ENCODE assay signal across 3 worm cellular contexts in the genomic region with DNA sequence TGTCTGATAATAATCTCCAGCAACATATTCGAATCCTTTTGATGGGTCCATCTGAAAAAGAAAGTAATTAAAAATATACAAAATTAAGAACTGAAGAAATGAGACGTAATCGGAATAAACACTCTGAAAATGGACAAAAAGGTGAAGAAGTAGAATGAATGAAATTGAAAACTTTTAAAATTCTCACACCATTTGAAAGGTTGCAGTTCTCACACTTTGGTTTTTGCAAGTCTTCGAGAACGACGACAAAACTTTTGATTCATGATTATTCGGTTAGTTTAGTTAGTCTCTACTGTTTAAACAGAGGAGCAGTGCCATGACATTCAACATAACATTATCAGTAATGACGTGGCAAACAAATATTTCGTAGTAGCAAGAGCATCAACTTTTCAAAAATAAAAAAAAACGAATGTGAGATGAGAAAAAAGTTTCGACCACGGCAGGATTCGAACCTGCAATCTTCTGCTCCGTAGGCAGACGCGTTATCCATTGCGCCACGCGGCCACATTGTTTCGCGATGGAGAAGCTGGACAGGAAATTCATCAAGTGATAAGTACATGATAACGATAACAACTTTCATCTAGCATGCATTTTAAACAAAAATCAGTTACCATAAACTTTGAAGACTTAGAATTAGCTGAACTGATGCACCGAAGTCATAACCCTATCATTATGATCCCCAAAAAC.
TF ChIP-seq lines count a peak whose summit lies in the region.

A gene (minus strand): TSS at position 51 of the 687 bp plus-strand sequence.

TF ChIP-seq in whole organism, L1 larva, 84 proteins besides CTCF, POLR2A, EP300 and RAD21 (continued from another document):
- TF ChIP-seq ztf-4 (tag; optimal IDR thresholded peaks at IDR 0.05; lab: Kevin White, UChicago), result no peak
- TF ChIP-seq blmp-1 (tag; optimal IDR thresholded peaks at IDR 0.05; lab: Kevin White, UChicago), result no peak
- no peak for TF ChIP-seq nhr-84 (tag; optimal IDR thresholded peaks at IDR 0.05; lab: Kevin White, UChicago)
- TF ChIP-seq ceh-8 (GFP tag; optimal IDR thresholded peaks at IDR 0.05; lab: Kevin White, UChicago), result no peak
- no peak for TF ChIP-seq ets-5 (GFP tag; IDR thresholded peaks at IDR 0.05; lab: Robert Waterston, UW)

TF ChIP-seq in whole organism, L4 larva, 104 proteins besides CTCF, POLR2A, EP300 and RAD21 (continued from another document and continues in another):
- TF ChIP-seq T26A8.4 (GFP tag; IDR thresholded peaks at IDR 0.05; lab: Robert Waterston, UW), result peak; percentile 46; the same call in 1 of the 2 replicates
- TF ChIP-seq lin-15B (tag; optimal IDR thresholded peaks at IDR 0.05; lab: Kevin White, UChicago), result no peak
- 0 out of 2 replicates have a peak, but pooled peaks have one; percentile 45 for TF ChIP-seq F44E2.7 (GFP tag; IDR thresholded peaks at IDR 0.05; lab: Robert Waterston, UW)
- peak; percentile 23 for TF ChIP-seq Y5F2A.4 (GFP tag; optimal IDR thresholded peaks at IDR 0.05; lab: Kevin White, UChicago)
- TF ChIP-seq ama-1 (optimal IDR thresholded peaks at IDR 0.05; lab: Kevin White, UChicago), result no peak
- no peak for TF ChIP-seq mxl-2 (GFP tag; conservative IDR thresholded peaks at IDR 0.05; lab: Robert Waterston, UW)
- no peak for TF ChIP-seq ztf-7 (tag; optimal IDR thresholded peaks at IDR 0.05; lab: Kevin White, UChicago)
- no peak for TF ChIP-seq nhr-11 (tag; optimal IDR thresholded peaks at IDR 0.05; lab: Kevin White, UChicago)
- TF ChIP-seq mxl-3 (GFP tag; optimal IDR thresholded peaks at IDR 0.05; lab: Kevin White, UChicago), result no peak
- no peak for TF ChIP-seq aly-2 (tag; optimal IDR thresholded peaks at IDR 0.05; lab: Kevin White, UChicago)
- peak; percentile 62; the same call in 1 of the 2 replicates for TF ChIP-seq pha-4 (GFP tag; IDR thresholded peaks at IDR 0.05; lab: Robert Waterston, UW)
- TF ChIP-seq pha-4 (tag; optimal IDR thresholded peaks at IDR 0.05; lab: Kevin White, UChicago), result no peak
- TF ChIP-seq ctbp-1 (GFP tag; IDR thresholded peaks at IDR 0.05; lab: Robert Waterston, UW), result peak; percentile 43; the same call in 1 of the 2 replicates
- no peak for TF ChIP-seq zip-2 (tag; optimal IDR thresholded peaks at IDR 0.05; lab: Kevin White, UChicago)
- 0 out of 2 replicates have a peak, but pooled peaks have one; percentile 14 for TF ChIP-seq snpc-1.2 (GFP tag; IDR thresholded peaks at IDR 0.05; lab: Robert Waterston, UW)
- TF ChIP-seq ceh-82 (tag; optimal IDR thresholded peaks at IDR 0.05; lab: Kevin White, UChicago), result no peak
- no peak for TF ChIP-seq mdt-29 (GFP tag; IDR thresholded peaks at IDR 0.05; lab: Robert Waterston, UW)
- no peak for TF ChIP-seq nhr-48 (tag; optimal IDR thresholded peaks at IDR 0.05; lab: Kevin White, UChicago)
- 0 out of 2 replicates have a peak, but pooled peaks have one; percentile 28 for TF ChIP-seq nhr-42 (GFP tag; IDR thresholded peaks at IDR 0.05; lab: Robert Waterston, UW)
- no peak for TF ChIP-seq ztf-11 (tag; optimal IDR thresholded peaks at IDR 0.05; lab: Kevin White, UChicago)
- TF ChIP-seq dmd-6 (GFP tag; IDR thresholded peaks at IDR 0.05; lab: Robert Waterston, UW), result peak; percentile 44; the same call in 1 of the 2 replicates
- peak; percentile 59; the same call in 1 of the 2 replicates for TF ChIP-seq vab-7 (GFP tag; IDR thresholded peaks at IDR 0.05; lab: Robert Waterston, UW)
- TF ChIP-seq skn-1 (tag; optimal IDR thresholded peaks at IDR 0.05; lab: Kevin White, UChicago), result no peak
- no peak for TF ChIP-seq hif-1 (tag; optimal IDR thresholded peaks at IDR 0.05; lab: Kevin White, UChicago)
- TF ChIP-seq dmd-9 (GFP tag; IDR thresholded peaks at IDR 0.05; lab: Robert Waterston, UW), result peak; percentile 62; the same call in 1 of the 2 replicates
- no peak for TF ChIP-seq rbr-2 (tag; optimal IDR thresholded peaks at IDR 0.05; lab: Kevin White, UChicago)
- TF ChIP-seq madf-9 (GFP tag; conservative IDR thresholded peaks at IDR 0.05; lab: Robert Waterston, UW), result no peak
- no peak for TF ChIP-seq Y48G9A.11 (GFP tag; IDR thresholded peaks at IDR 0.05; lab: Robert Waterston, UW)
- no peak for TF ChIP-seq ces-1 (GFP tag; optimal IDR thresholded peaks at IDR 0.05; lab: Kevin White, UChicago)
- TF ChIP-seq attf-4 (tag; optimal IDR thresholded peaks at IDR 0.05; lab: Kevin White, UChicago), result no peak
- no peak for TF ChIP-seq jun-1 (tag; optimal IDR thresholded peaks at IDR 0.05; lab: Kevin White, UChicago)
- TF ChIP-seq pqm-1 (tag; optimal IDR thresholded peaks at IDR 0.05; lab: Kevin White, UChicago), result no peak
- TF ChIP-seq ZK337.2 (GFP tag; IDR thresholded peaks at IDR 0.05; lab: Robert Waterston, UW), result peak; percentile 38; the same call in 1 of the 2 replicates
- 0 out of 4 replicates have a peak, but pooled peaks of 1 of the 2 experiments have one; percentile 38 for TF ChIP-seq madf-5 (GFP tag; IDR thresholded peaks at IDR 0.05; lab: Robert Waterston, UW)
- no peak for TF ChIP-seq lin-13 (GFP tag; optimal IDR thresholded peaks at IDR 0.05; lab: Kevin White, UChicago)
- TF ChIP-seq nhr-111 (GFP tag; optimal IDR thresholded peaks at IDR 0.05; lab: Kevin White, UChicago), result no peak
- no peak for TF ChIP-seq aha-1 (tag; lab: Kevin White, UChicago)
- no peak for TF ChIP-seq ceh-62 (tag; optimal IDR thresholded peaks at IDR 0.05; lab: Kevin White, UChicago)
- TF ChIP-seq duxl-1 (tag; optimal IDR thresholded peaks at IDR 0.05; lab: Kevin White, UChicago; ENCODE audit: poor library complexity), result peak; percentile 4
- TF ChIP-seq Y75B8A.6 (GFP tag; IDR thresholded peaks at IDR 0.05; lab: Robert Waterston, UW), result peak; percentile 72; the same call in 1 of the 2 replicates
- TF ChIP-seq lin-39 (tag; optimal IDR thresholded peaks at IDR 0.05; lab: Kevin White, UChicago), result no peak
- TF ChIP-seq nhr-28 (tag; optimal IDR thresholded peaks at IDR 0.05; lab: Kevin White, UChicago), result no peak
- TF ChIP-seq tra-1 (GFP tag; IDR thresholded peaks at IDR 0.05; lab: Robert Waterston, UW), result no peak
- TF ChIP-seq spr-1 (tag; optimal IDR thresholded peaks at IDR 0.05; lab: Kevin White, UChicago), result no peak
- TF ChIP-seq ceh-20 (GFP tag; IDR thresholded peaks at IDR 0.05; lab: Robert Waterston, UW), result 0 out of 2 replicates have a peak, but pooled peaks have one; percentile 14
- TF ChIP-seq nhr-77 (tag; optimal IDR thresholded peaks at IDR 0.05; lab: Kevin White, UChicago), result no peak
- TF ChIP-seq nhr-25 (tag; optimal IDR thresholded peaks at IDR 0.05; lab: Kevin White, UChicago; ENCODE audit: borderline replicate concordance, insufficient read depth), result no peak
- TF ChIP-seq daf-19 (GFP tag; conservative IDR thresholded peaks at IDR 0.05; lab: Robert Waterston, UW), result no peak; the same call in 1 of the 2 replicates
- no peak for TF ChIP-seq zfp-2 (tag; optimal IDR thresholded peaks at IDR 0.05; lab: Kevin White, UChicago)
- TF ChIP-seq dmd-8 (GFP tag; IDR thresholded peaks at IDR 0.05; lab: Robert Waterston, UW), result peak; percentile 85
- TF ChIP-seq fos-1 (tag; optimal IDR thresholded peaks at IDR 0.05; lab: Kevin White, UChicago), result no peak
- TF ChIP-seq saeg-2 (GFP tag; IDR thresholded peaks at IDR 0.05; lab: Robert Waterston, UW), result no peak
- no peak for TF ChIP-seq set-16 (GFP tag; IDR thresholded peaks at IDR 0.05; lab: Robert Waterston, UW)
- no peak for TF ChIP-seq spr-3 (GFP tag; optimal IDR thresholded peaks at IDR 0.05; lab: Kevin White, UChicago)
- no peak for TF ChIP-seq zip-11 (GFP tag; IDR thresholded peaks at IDR 0.05; lab: Robert Waterston, UW)
- no peak for TF ChIP-seq ceh-44 (GFP tag; IDR thresholded peaks at IDR 0.05; lab: Robert Waterston, UW)
- TF ChIP-seq T20F7.1 (GFP tag; optimal IDR thresholded peaks at IDR 0.05; lab: Kevin White, UChicago), result no peak
- TF ChIP-seq mdl-1 (tag; optimal IDR thresholded peaks at IDR 0.05; lab: Kevin White, UChicago), result no peak

TF ChIP-seq in whole organism, young adult, 124 proteins besides CTCF, POLR2A, EP300 and RAD21 (continued from another document):
- TF ChIP-seq nfya-2 (GFP tag; IDR thresholded peaks at IDR 0.05; lab: Robert Waterston, UW), result no peak
- TF ChIP-seq nfyb-1 (GFP tag; IDR thresholded peaks at IDR 0.05; lab: Robert Waterston, UW), result 0 out of 2 replicates have a peak, but pooled peaks have one; percentile 32
- TF ChIP-seq B0261.1 (tag; optimal IDR thresholded peaks at IDR 0.05; lab: Kevin White, UChicago), result peak; percentile 71
- no peak for TF ChIP-seq T26A5.8 (tag; optimal IDR thresholded peaks at IDR 0.05; lab: Kevin White, UChicago)
- TF ChIP-seq let-526 (GFP tag; IDR thresholded peaks at IDR 0.05; lab: Robert Waterston, UW), result no peak
- TF ChIP-seq madf-6 (GFP tag; IDR thresholded peaks at IDR 0.05; lab: Robert Waterston, UW), result peak; percentile 64; the same call in 1 of the 2 replicates
- no peak for TF ChIP-seq lin-40 (tag; optimal IDR thresholded peaks at IDR 0.05; lab: Kevin White, UChicago)
- peak; percentile 36 for TF ChIP-seq ztf-18 (tag; optimal IDR thresholded peaks at IDR 0.05; lab: Kevin White, UChicago)
- peak; percentile 57 for TF ChIP-seq B0019.2 (GFP tag; conservative IDR thresholded peaks at IDR 0.05; lab: Robert Waterston, UW)
- TF ChIP-seq ceh-100 (GFP tag; IDR thresholded peaks at IDR 0.05; lab: Robert Waterston, UW), result peak; percentile 51
TF ChIP-seq in whole organism, young adult: peak in this region for 31.
